Worm (Caenorhabditis elegans) whole organism, L2 larva: ENCODE measurements around the gene T19D2.13.

Source experiments
- C34F6.9 ChIP-seq: fragments of 150-350 bp; optimal IDR thresholded peaks from 2 replicates; lab custom pipeline; 2014; ENCODE audit warnings: missing biosample characterization, missing genetic modification characterization
- R02D3.7 ChIP-seq: fragments of 150-350 bp; optimal IDR thresholded peaks from 2 replicates; lab custom pipeline; 2014; ENCODE audit warnings: missing biosample characterization, missing genetic modification characterization
- ZK546.5 ChIP-seq: sonication (generic microtip); optimal IDR thresholded peaks from 2 replicates; lab custom pipeline; 2017; ENCODE audit warnings: missing biosample characterization, missing genetic modification characterization
- alr-1 ChIP-seq: fragments of 150-350 bp; optimal IDR thresholded peaks from 2 replicates; lab custom pipeline; 2014; ENCODE audit warnings: missing biosample characterization, missing genetic modification characterization
- aly-2 ChIP-seq: fragments of 150-350 bp; optimal IDR thresholded peaks from 2 replicates; lab custom pipeline; 2014; ENCODE audit warnings: missing biosample characterization, missing genetic modification characterization
- ama-1 ChIP-seq: fragments of 150-350 bp; optimal IDR thresholded peaks from 2 replicates; lab custom pipeline; 2018; ENCODE audit warnings: inconsistent platforms
- blmp-1 ChIP-seq: sonication (generic microtip); optimal IDR thresholded peaks from 2 replicates; lab custom pipeline; 2017; ENCODE audit warnings: missing genetic modification characterization, mild to moderate bottlenecking, missing compliant biosample characterization, antibody characterized with exemption, moderate library complexity; ENCODE audit not compliant: insufficient read depth
- ceh-16 ChIP-seq: fragments of 150-350 bp; optimal IDR thresholded peaks from 2 replicates; lab custom pipeline; 2014; ENCODE audit warnings: missing biosample characterization, missing genetic modification characterization
- ceh-82 ChIP-seq: fragments of 150-350 bp; optimal IDR thresholded peaks from 2 replicates; lab custom pipeline; 2014; ENCODE audit warnings: missing biosample characterization, missing genetic modification characterization
- crh-2 ChIP-seq: sonication (generic microtip); optimal IDR thresholded peaks from 2 replicates; lab custom pipeline; 2017; ENCODE audit warnings: missing biosample characterization, missing genetic modification characterization
- dmd-4 ChIP-seq: sonication (generic microtip); optimal IDR thresholded peaks from 2 replicates; lab custom pipeline; 2017; ENCODE audit warnings: missing biosample characterization, missing genetic modification characterization
- elt-1 ChIP-seq: fragments of 150-350 bp; optimal IDR thresholded peaks from 2 replicates; lab custom pipeline; 2014; ENCODE audit warnings: missing biosample characterization, missing genetic modification characterization
- elt-3 ChIP-seq: sonication (generic microtip); optimal IDR thresholded peaks from 2 replicates; lab custom pipeline; 2017; ENCODE audit warnings: missing biosample characterization, missing genetic modification characterization
- fos-1 ChIP-seq: fragments of 150-350 bp; optimal IDR thresholded peaks from 2 replicates; lab custom pipeline; 2014; ENCODE audit warnings: missing biosample characterization, missing genetic modification characterization
- gmeb-1 ChIP-seq: fragments of 150-350 bp; optimal IDR thresholded peaks from 2 replicates; lab custom pipeline; 2014; ENCODE audit warnings: missing biosample characterization, missing genetic modification characterization
- lin-11 ChIP-seq: fragments of 150-350 bp; sonication (generic microtip); optimal IDR thresholded peaks from 2 replicates; lab custom pipeline; 2014; ENCODE audit warnings: missing biosample characterization, missing genetic modification characterization, inconsistent platforms, mixed read lengths
- lin-13 ChIP-seq: fragments of 150-350 bp; optimal IDR thresholded peaks from 2 replicates; lab custom pipeline; 2014; ENCODE audit warnings: missing biosample characterization, missing genetic modification reagents, missing genetic modification characterization
- lin-39 ChIP-seq: fragments of 150-350 bp; optimal IDR thresholded peaks from 2 replicates; lab custom pipeline; 2014; ENCODE audit warnings: missing biosample characterization, missing genetic modification reagents, missing genetic modification characterization
- lsy-2 ChIP-seq, 2 experiments: fragments of 150-350 bp in 1 of 2; sonication (generic microtip) in 1 of 2; optimal IDR thresholded peaks; 2 replicates each; lab custom pipeline; 2014 to 2017; ENCODE audit warnings: missing biosample characterization in 2 of 2, missing genetic modification characterization in 2 of 2
- mbf-1 ChIP-seq: sonication (generic microtip); optimal IDR thresholded peaks from 2 replicates; lab custom pipeline; 2017; ENCODE audit warnings: missing biosample characterization, missing genetic modification characterization
- mdl-1 ChIP-seq, 2 experiments: fragments of 150-350 bp in 1 of 2; sonication (generic microtip) in 1 of 2; optimal IDR thresholded peaks; 2 replicates each; lab custom pipeline; 2017; ENCODE audit warnings: missing biosample characterization in 2 of 2, missing genetic modification characterization in 2 of 2
- nhr-10 ChIP-seq: sonication (generic microtip); optimal IDR thresholded peaks from 2 replicates; lab custom pipeline; 2017; ENCODE audit warnings: missing biosample characterization, missing genetic modification characterization
- nhr-11 ChIP-seq: fragments of 150-350 bp; optimal IDR thresholded peaks from 2 replicates; lab custom pipeline; 2014; ENCODE audit warnings: missing biosample characterization, missing genetic modification characterization
- nhr-12 ChIP-seq: fragments of 150-350 bp; optimal IDR thresholded peaks from 2 replicates; lab custom pipeline; 2014; ENCODE audit warnings: missing biosample characterization, missing genetic modification characterization
- nhr-129 ChIP-seq: fragments of 150-350 bp; optimal IDR thresholded peaks from 2 replicates; lab custom pipeline; 2014; ENCODE audit warnings: missing biosample characterization, missing genetic modification characterization
- nhr-21 ChIP-seq: fragments of 150-350 bp; optimal IDR thresholded peaks from 2 replicates; lab custom pipeline; 2014; ENCODE audit warnings: missing biosample characterization, missing genetic modification characterization
- nhr-23 ChIP-seq: fragments of 150-350 bp; optimal IDR thresholded peaks from 2 replicates; lab custom pipeline; 2014; ENCODE audit warnings: missing biosample characterization, missing genetic modification reagents, missing genetic modification characterization
- nhr-237 ChIP-seq: fragments of 150-350 bp; optimal IDR thresholded peaks from 2 replicates; lab custom pipeline; 2014; ENCODE audit warnings: missing biosample characterization, missing genetic modification characterization
- nhr-6 ChIP-seq: fragments of 150-350 bp; optimal IDR thresholded peaks from 2 replicates; lab custom pipeline; 2014; ENCODE audit warnings: missing biosample characterization, missing genetic modification characterization
- nhr-77 ChIP-seq: fragments of 150-350 bp; optimal IDR thresholded peaks from 2 replicates; lab custom pipeline; 2014; ENCODE audit warnings: missing biosample characterization, missing genetic modification characterization
- peb-1 ChIP-seq: fragments of 150-350 bp; optimal IDR thresholded peaks from 2 replicates; lab custom pipeline; 2014; ENCODE audit warnings: missing biosample characterization, missing genetic modification characterization
- sem-4 ChIP-seq: fragments of 150-350 bp; optimal IDR thresholded peaks from 2 replicates; lab custom pipeline; 2014; ENCODE audit warnings: missing biosample characterization, missing genetic modification reagents, missing genetic modification characterization
- skn-1 ChIP-seq: sonication (generic microtip); optimal IDR thresholded peaks from 2 replicates; lab custom pipeline; 2017; ENCODE audit warnings: missing biosample characterization, missing genetic modification characterization
- sma-3 ChIP-seq: sonication (generic microtip); optimal IDR thresholded peaks from 2 replicates; lab custom pipeline; 2016; ENCODE audit warnings: missing genetic modification reagents, missing genetic modification characterization, missing compliant biosample characterization
- sma-9 ChIP-seq, 2 experiments: fragments of 150-350 bp in 1 of 2; sonication (generic microtip) in 1 of 2; optimal IDR thresholded peaks; 2 replicates each; lab custom pipeline; 2014 to 2016; ENCODE audit warnings: missing genetic modification characterization in 2 of 2, mild to moderate bottlenecking in 1 of 2, missing biosample characterization in 1 of 2, missing compliant biosample characterization in 1 of 2, missing genetic modification reagents in 1 of 2, moderate library complexity in 1 of 2
- snpc-4 ChIP-seq: fragments of 150-350 bp; optimal IDR thresholded peaks from 2 replicates; lab custom pipeline; 2014; ENCODE audit warnings: missing biosample characterization, missing genetic modification characterization
- unc-39 ChIP-seq: fragments of 150-350 bp; optimal IDR thresholded peaks from 2 replicates; lab custom pipeline; 2014; ENCODE audit warnings: missing biosample characterization, missing genetic modification characterization
- zag-1 ChIP-seq: fragments of 150-350 bp; optimal IDR thresholded peaks from 2 replicates; lab custom pipeline; 2014; ENCODE audit warnings: missing biosample characterization, missing genetic modification characterization
- ztf-1 ChIP-seq: fragments of 200-800 bp; sonication (Bioruptor generic); conservative IDR thresholded peaks from 2 replicates; pipeline ENCODE4 v1.3.6; 2022; ENCODE audit warnings: missing genetic modification characterization, missing compliant biosample characterization
- ztf-11 ChIP-seq: sonication (generic microtip); optimal IDR thresholded peaks from 2 replicates; lab custom pipeline; 2017; ENCODE audit warnings: missing biosample characterization, missing genetic modification characterization
- ztf-4 ChIP-seq: fragments of 150-350 bp; optimal IDR thresholded peaks from 2 replicates; lab custom pipeline; 2014; ENCODE audit warnings: missing biosample characterization, missing genetic modification characterization

The T19D2.13 gene

ce11 chrX:3945681-3946080 is 3.5 kb upstream of the T19D2.13 start (continued):
- TF ChIP-seq elt-1 (no peak), alr-1 (tag; lab: Kevin White, UChicago) (no peak), nhr-10 (tag; lab: Kevin White, UChicago) (no peak), nhr-237 (tag; lab: Kevin White, UChicago) (no peak), ZK546.5 (tag; lab: Kevin White, UChicago) (no peak), skn-1 (no peak), nhr-11 (tag; lab: Kevin White, UChicago) (no peak), blmp-1 (tag; lab: Kevin White, UChicago) (no peak), snpc-4 (tag; lab: Kevin White, UChicago) (no peak), lin-39 (tag; lab: Kevin White, UChicago) (no peak), sem-4 (tag; lab: Kevin White, UChicago) (peak; percentile 3), C34F6.9 (tag; lab: Kevin White, UChicago) (peak; percentile 43), fos-1 (tag; lab: Kevin White, UChicago) (no peak), ceh-82 (no peak), ztf-1 (GFP tag; lab: Robert Waterston, UW) (no peak), nhr-129 (tag; lab: Kevin White, UChicago) (peak; percentile 70), nhr-6 (tag; lab: Kevin White, UChicago) (no peak), sma-9 (GFP tag; optimal IDR thresholded peaks at IDR 0.05; lab: Kevin White, UChicago) (peak; percentile 47), sma-9 (tag; optimal IDR thresholded peaks at IDR 0.05; lab: Kevin White, UChicago) (no peak), unc-39 (no peak), elt-3 (no peak), zag-1 (tag; lab: Kevin White, UChicago) (peak; percentile 32), peb-1 (tag; lab: Kevin White, UChicago) (no peak), lsy-2 (tag; optimal IDR thresholded peaks at IDR 0.05; lab: Kevin White, UChicago) (peak in 1 of 2 experiments; percentile 12)

- TF ChIP-seq alr-1 (tag; lab: Kevin White, UChicago) = no peak
- no peak for TF ChIP-seq mdl-1 (tag; optimal IDR thresholded peaks at IDR 0.05; lab: Kevin White, UChicago)
- no peak for TF ChIP-seq elt-1
- TF ChIP-seq C34F6.9 (tag; lab: Kevin White, UChicago) = peak; percentile 11
- TF ChIP-seq aly-2 (tag; lab: Kevin White, UChicago) = no peak
- no peak for TF ChIP-seq unc-39
- no peak for TF ChIP-seq sem-4 (tag; lab: Kevin White, UChicago)
- TF ChIP-seq ztf-11 (tag; lab: Kevin White, UChicago) = no peak
- peak; percentile 10 for TF ChIP-seq crh-2 (tag; lab: Kevin White, UChicago)
- TF ChIP-seq mbf-1 (tag; lab: Kevin White, UChicago) = no peak
- no peak for TF ChIP-seq R02D3.7 (tag; lab: Kevin White, UChicago)
- no peak for TF ChIP-seq ZK546.5 (tag; lab: Kevin White, UChicago)
- no peak for TF ChIP-seq ztf-4 (tag; lab: Kevin White, UChicago)
- TF ChIP-seq fos-1 (tag; lab: Kevin White, UChicago) = no peak
- TF ChIP-seq zag-1 (tag; lab: Kevin White, UChicago) = no peak
- peak in 1 of 2 experiments; percentile 29 for TF ChIP-seq lsy-2 (tag; optimal IDR thresholded peaks at IDR 0.05; lab: Kevin White, UChicago)
- no peak for TF ChIP-seq lin-39 (tag; lab: Kevin White, UChicago)
- TF ChIP-seq nhr-129 (tag; lab: Kevin White, UChicago) = peak; percentile 15
- TF ChIP-seq ama-1 (lab: Kevin White, UChicago) = no peak
- no peak for TF ChIP-seq nhr-23 (tag; lab: Kevin White, UChicago)
- TF ChIP-seq lin-11 (tag; lab: Kevin White, UChicago) = no peak
- TF ChIP-seq nhr-10 (tag; lab: Kevin White, UChicago) = no peak
- TF ChIP-seq sma-3 (GFP tag; lab: Kevin White, UChicago) = no peak
- TF ChIP-seq blmp-1 (tag; lab: Kevin White, UChicago) = no peak
- no peak for TF ChIP-seq snpc-4 (tag; lab: Kevin White, UChicago)
- TF ChIP-seq ceh-16 (tag; lab: Kevin White, UChicago) = no peak
- no peak for TF ChIP-seq nhr-21 (tag; lab: Kevin White, UChicago)
- no peak for TF ChIP-seq skn-1
- TF ChIP-seq elt-3 = no peak
- TF ChIP-seq sma-9 (GFP tag; optimal IDR thresholded peaks at IDR 0.05; lab: Kevin White, UChicago) = peak; percentile 2
- no peak for TF ChIP-seq sma-9 (tag; optimal IDR thresholded peaks at IDR 0.05; lab: Kevin White, UChicago)
- no peak for TF ChIP-seq nhr-77 (tag; lab: Kevin White, UChicago)
- TF ChIP-seq ceh-82 = no peak
- TF ChIP-seq peb-1 (tag; lab: Kevin White, UChicago) = no peak
- no peak for TF ChIP-seq dmd-4 (tag; lab: Kevin White, UChicago)
- no peak for TF ChIP-seq gmeb-1 (tag; lab: Kevin White, UChicago)
- no peak for TF ChIP-seq lin-13 (GFP tag; lab: Kevin White, UChicago)
- TF ChIP-seq nhr-12 (tag; lab: Kevin White, UChicago) = no peak
These were observed 2.9 kb upstream of the T19D2.13 start for ce11 chrX:3944961-3945587.
